Worm (Caenorhabditis elegans): Measurements from ENCODE around the gene pha-2.

- no peak for TF ChIP-seq ama-1 (optimal IDR thresholded peaks at IDR 0.05)
- no peak for TF ChIP-seq pes-1 (GFP tag; IDR thresholded peaks at IDR 0.05)
- no peak for TF ChIP-seq ceh-13 (GFP tag; optimal IDR thresholded peaks at IDR 0.05)
Measured at ce11 chrX:621190-621589, 15.6 kb downstream of the pha-2 start, which contains the start of gene unc-96.
